Fruit fly (Drosophila melanogaster) whole organism, pupa: ENCODE data around the gene Bub1.

Experiments
- CG10348 ChIP-seq: fragments of 200-800 bp; sonication (Bioruptor generic); IDR thresholded peaks from 2 replicates; pipeline ENCODE4 v1.3.6; 2022; ENCODE audit warnings: missing biosample characterization, missing genetic modification characterization
- CG12605 ChIP-seq: fragments of 200-800 bp; sonication (Bioruptor generic); IDR thresholded peaks from 2 replicates; pipeline ENCODE4 v1.3.6; 2022; ENCODE audit warnings: missing biosample characterization, missing genetic modification characterization
- CG13204 ChIP-seq: fragments of 200-800 bp; sonication (Bioruptor generic); optimal IDR thresholded peaks from 2 replicates; lab custom pipeline; 2018; ENCODE audit warnings: missing biosample characterization, mild to moderate bottlenecking, missing genetic modification characterization, moderate library complexity
- CG14655 ChIP-seq: fragments of 200-800 bp; sonication (Bioruptor generic); optimal IDR thresholded peaks from 3 replicates; lab custom pipeline; 2017; ENCODE audit warnings: mild to moderate bottlenecking, missing biosample characterization, missing genetic modification reagents, missing genetic modification characterization
- CG15710 ChIP-seq: fragments of 200-800 bp; sonication (Bioruptor generic); optimal IDR thresholded peaks from 2 replicates; lab custom pipeline; 2018; ENCODE audit warnings: missing biosample characterization, mild to moderate bottlenecking, missing genetic modification characterization, moderate library complexity
- CG17806 ChIP-seq: fragments of 200-800 bp; sonication (Bioruptor generic); optimal IDR thresholded peaks from 2 replicates; lab custom pipeline; 2018; ENCODE audit warnings: missing biosample characterization, mild to moderate bottlenecking, missing genetic modification characterization, moderate library complexity
- CG32121 ChIP-seq: fragments of 200-800 bp; sonication (Bioruptor generic); IDR thresholded peaks from 2 replicates; pipeline ENCODE4 v1.3.6; 2022; ENCODE audit warnings: missing biosample characterization, missing genetic modification characterization
- CG34367 ChIP-seq: fragments of 200-800 bp; sonication (Bioruptor generic); optimal IDR thresholded peaks from 2 replicates; lab custom pipeline; 2018; ENCODE audit warnings: missing biosample characterization, mild to moderate bottlenecking, missing genetic modification characterization
- CG4496 ChIP-seq: fragments of 200-800 bp; sonication (Bioruptor generic); IDR thresholded peaks from 3 replicates; pipeline ENCODE4 v1.3.6; 2022; ENCODE audit warnings: missing biosample characterization, missing genetic modification characterization
- CG8159 ChIP-seq: fragments of 200-800 bp; sonication (Bioruptor generic); optimal IDR thresholded peaks from 3 replicates; lab custom pipeline; 2018; ENCODE audit warnings: missing biosample characterization, mild to moderate bottlenecking, missing genetic modification characterization, moderate library complexity
- CG8301 ChIP-seq: fragments of 200-800 bp; sonication (Bioruptor generic); optimal IDR thresholded peaks from 2 replicates; lab custom pipeline; 2018; ENCODE audit warnings: missing biosample characterization, mild to moderate bottlenecking, missing genetic modification characterization
- CG9948 ChIP-seq: fragments of 200-800 bp; sonication (Bioruptor generic); optimal IDR thresholded peaks from 2 replicates; lab custom pipeline; 2018; ENCODE audit warnings: missing biosample characterization, mild to moderate bottlenecking, missing genetic modification characterization, moderate library complexity
- D1 ChIP-seq: fragments of 200-800 bp; sonication (Bioruptor generic); optimal IDR thresholded peaks from 2 replicates; lab custom pipeline; 2018; ENCODE audit warnings: missing biosample characterization, mild to moderate bottlenecking, missing genetic modification characterization, moderate library complexity
- EcR ChIP-seq: fragments of 200-800 bp; sonication (Bioruptor generic); optimal IDR thresholded peaks from 3 replicates; lab custom pipeline; 2019; ENCODE audit warnings: missing biosample characterization, missing genetic modification characterization, mild to moderate bottlenecking, moderate library complexity, missing genetic modification reagents
- Ets98B ChIP-seq: fragments of 200-800 bp; sonication (Bioruptor generic); IDR thresholded peaks from 2 replicates; pipeline ENCODE4 v1.3.6; 2022; ENCODE audit warnings: missing biosample characterization, missing genetic modification characterization
- Pif1A ChIP-seq: fragments of 200-800 bp; sonication (Bioruptor generic); optimal IDR thresholded peaks from 3 replicates; lab custom pipeline; 2016; ENCODE audit warnings: missing biosample characterization, missing genetic modification characterization
- Pif1B ChIP-seq: fragments of 200-800 bp; sonication (Bioruptor generic); optimal IDR thresholded peaks from 3 replicates; lab custom pipeline; 2016; ENCODE audit warnings: missing biosample characterization, missing genetic modification characterization
- Snoo ChIP-seq: fragments of 200-800 bp; sonication (Bioruptor generic); optimal IDR thresholded peaks from 3 replicates; lab custom pipeline; 2017; ENCODE audit warnings: missing biosample characterization, mild to moderate bottlenecking, missing genetic modification characterization, inconsistent platforms
- fd96Ca ChIP-seq: fragments of 200-800 bp; sonication (Bioruptor generic); IDR thresholded peaks from 3 replicates; pipeline ENCODE4 v1.3.6; 2022; ENCODE audit warnings: missing biosample characterization, missing genetic modification characterization
- gl ChIP-seq: fragments of 200-800 bp; sonication (Bioruptor generic); optimal IDR thresholded peaks from 2 replicates; lab custom pipeline; 2018; ENCODE audit warnings: missing biosample characterization, mild to moderate bottlenecking, missing genetic modification characterization
- rn ChIP-seq: fragments of 200-800 bp; sonication (Bioruptor generic); IDR thresholded peaks from 2 replicates; pipeline ENCODE4 v1.3.6; 2022; ENCODE audit warnings: missing biosample characterization, missing genetic modification characterization

Bub1 gene

dm6 chr2L:5294392-5295244 is 16.0 kb downstream of the Bub1 start:
- TF ChIP-seq D1 (tag; lab: Kevin White, UChicago) (no peak), CG10348 (no peak), Ets98B (GFP tag; lab: Robert Waterston, UW) (0 out of 2 replicates have a peak, but pooled peaks have one; percentile 8), gl (tag; lab: Kevin White, UChicago) (peak; percentile 20), CG8159 (tag; lab: Kevin White, UChicago) (peak; percentile 14), Pif1A (no peak), CG17806 (tag; lab: Kevin White, UChicago) (no peak), CG12605 (peak; percentile 23; the same call in 1 of the 2 replicates), CG13204 (GFP tag; lab: Kevin White, UChicago) (peak; percentile 79), CG34367 (tag; lab: Kevin White, UChicago) (no peak), rn (GFP tag; lab: Robert Waterston, UW) (no peak), CG9948 (tag; lab: Kevin White, UChicago) (no peak), fd96Ca (GFP tag; lab: Robert Waterston, UW) (no peak; the same call in 2 of the 3 replicates), CG4496 (GFP tag; lab: Robert Waterston, UW) (peak; percentile 22; the same call in 1 of the 3 replicates), EcR (GFP tag; lab: Kevin White, UChicago) (peak; percentile 98), Snoo (no peak), CG32121 (no peak), CG15710 (tag; lab: Kevin White, UChicago) (no peak), Pif1B (GFP tag; lab: Kevin White, UChicago) (peak; percentile 63), CG14655 (GFP tag; lab: Kevin White, UChicago) (peak; percentile 8), CG8301 (no peak)

dm6 chr2L:5295245-5295572 is 16.5 kb downstream of the Bub1 start:
- peak; percentile 3 for TF ChIP-seq Pif1A
- TF ChIP-seq CG8301 = no peak
- no peak for TF ChIP-seq CG4496 (GFP tag; lab: Robert Waterston, UW)
- no peak for TF ChIP-seq CG8159 (tag; lab: Kevin White, UChicago)
- TF ChIP-seq Snoo = no peak
- no peak for TF ChIP-seq CG9948 (tag; lab: Kevin White, UChicago)
- no peak for TF ChIP-seq CG17806 (tag; lab: Kevin White, UChicago)

dm6 chr2L:5296672-5297288 is 18.1 kb downstream of the Bub1 start:
- peak; percentile 88 for TF ChIP-seq CG34367 (tag; lab: Kevin White, UChicago)
- TF ChIP-seq D1 (tag; lab: Kevin White, UChicago) = peak; percentile 84
- TF ChIP-seq CG8159 (tag; lab: Kevin White, UChicago) = peak; percentile 96
- peak; percentile 86 for TF ChIP-seq gl (tag; lab: Kevin White, UChicago)
- TF ChIP-seq CG4496 (GFP tag; lab: Robert Waterston, UW) = no peak; the same call in 2 of the 3 replicates
- TF ChIP-seq Ets98B (GFP tag; lab: Robert Waterston, UW) = no peak
- no peak for TF ChIP-seq fd96Ca (GFP tag; lab: Robert Waterston, UW)
- TF ChIP-seq CG8301 = peak; percentile 88
- TF ChIP-seq CG9948 (tag; lab: Kevin White, UChicago) = peak; percentile 89
- TF ChIP-seq CG10348 = no peak
- peak; percentile 85 for TF ChIP-seq Pif1A
- peak; percentile 91 for TF ChIP-seq CG15710 (tag; lab: Kevin White, UChicago)
- peak; percentile 81 for TF ChIP-seq CG14655 (GFP tag; lab: Kevin White, UChicago)
- TF ChIP-seq rn (GFP tag; lab: Robert Waterston, UW) = 0 out of 2 replicates have a peak, but pooled peaks have one; percentile 16
- TF ChIP-seq Snoo = no peak
- TF ChIP-seq Pif1B (GFP tag; lab: Kevin White, UChicago) = peak; percentile 78
- peak; percentile 94 for TF ChIP-seq CG17806 (tag; lab: Kevin White, UChicago)
- no peak for TF ChIP-seq CG32121
- peak; percentile 83 for TF ChIP-seq EcR (GFP tag; lab: Kevin White, UChicago)
- TF ChIP-seq CG12605 = no peak
- TF ChIP-seq CG13204 (GFP tag; lab: Kevin White, UChicago) = peak; percentile 96

dm6 chr2L:5297289-5297960 is 18.8 kb downstream of the Bub1 start:
- TF ChIP-seq CG34367 (tag; lab: Kevin White, UChicago) (no peak), Pif1A (peak; percentile 4), CG15710 (tag; lab: Kevin White, UChicago) (no peak), EcR (GFP tag; lab: Kevin White, UChicago) (no peak), CG4496 (GFP tag; lab: Robert Waterston, UW) (no peak), CG32121 (peak; percentile 34; the same call in 1 of the 2 replicates), Snoo (peak; percentile 91), gl (tag; lab: Kevin White, UChicago) (no peak), rn (GFP tag; lab: Robert Waterston, UW) (no peak), CG9948 (tag; lab: Kevin White, UChicago) (no peak), CG8159 (tag; lab: Kevin White, UChicago) (no peak), CG17806 (tag; lab: Kevin White, UChicago) (no peak), Ets98B (GFP tag; lab: Robert Waterston, UW) (0 out of 2 replicates have a peak, but pooled peaks have one; percentile 25), fd96Ca (GFP tag; lab: Robert Waterston, UW) (0 out of 3 replicates have a peak, but pooled peaks have one; percentile 23), CG12605 (no peak), Pif1B (GFP tag; lab: Kevin White, UChicago) (peak; percentile 28), CG13204 (GFP tag; lab: Kevin White, UChicago) (no peak), CG10348 (no peak), CG14655 (GFP tag; lab: Kevin White, UChicago) (peak; percentile 54), D1 (tag; lab: Kevin White, UChicago) (no peak), CG8301 (peak; percentile 83)
